Fruit fly (Drosophila melanogaster) whole organism, embryonic: Measurements from ENCODE around the gene yellow-g.

Experiments
- Asciz ChIP-seq: fragments of 200-800 bp; sonication (Bioruptor generic); optimal IDR thresholded peaks from 2 replicates; lab custom pipeline; 2017; ENCODE audit warnings: missing biosample characterization, mild to moderate bottlenecking, missing genetic modification characterization, missing genetic modification reagents
- CG11696 ChIP-seq: fragments of 200-800 bp; sonication (Bioruptor generic); IDR thresholded peaks from 2 replicates; pipeline ENCODE4 v1.3.6; 2022; ENCODE audit warnings: missing biosample characterization, missing genetic modification characterization
- CG1602 ChIP-seq: fragments of 200-800 bp; sonication (Bioruptor generic); optimal IDR thresholded peaks from 3 replicates; lab custom pipeline; 2016; ENCODE audit warnings: missing biosample characterization, missing genetic modification characterization
- CG30020 ChIP-seq: fragments of 200-800 bp; optimal IDR thresholded peaks from 2 replicates; lab custom pipeline; 2019; ENCODE audit warnings: missing biosample characterization, mild to moderate bottlenecking, missing genetic modification characterization, moderate library complexity
- CG31365 ChIP-seq: fragments of 200-800 bp; sonication (Bioruptor generic); optimal IDR thresholded peaks from 2 replicates; lab custom pipeline; 2018; ENCODE audit warnings: missing biosample characterization, mild to moderate bottlenecking, missing genetic modification characterization
- CG5180 ChIP-seq: fragments of 200-800 bp; sonication (Bioruptor generic); optimal IDR thresholded peaks from 3 replicates; lab custom pipeline; 2017; ENCODE audit warnings: missing biosample characterization, missing genetic modification characterization, mild to moderate bottlenecking, moderate library complexity, missing genetic modification reagents
- CG7372 ChIP-seq: fragments of 200-800 bp; sonication (Bioruptor generic); IDR thresholded peaks from 2 replicates; pipeline ENCODE4 v1.3.6; 2022; ENCODE audit warnings: missing biosample characterization, missing genetic modification characterization
- CG7963 ChIP-seq: fragments of 200-800 bp; sonication (Bioruptor generic); IDR thresholded peaks from 3 replicates; pipeline ENCODE4 v1.3.6; 2022; ENCODE audit warnings: missing biosample characterization, missing genetic modification characterization; ENCODE audit not compliant: partially characterized antibody
- CG7987 ChIP-seq: fragments of 200-800 bp; sonication (Bioruptor generic); optimal IDR thresholded peaks from 2 replicates; lab custom pipeline; 2018; ENCODE audit warnings: missing biosample characterization, mild to moderate bottlenecking, missing genetic modification characterization, moderate library complexity
- CG8290 ChIP-seq, 3 experiments: fragments of 200-800 bp; sonication (Bioruptor generic); optimal IDR thresholded peaks; 2 replicates each; lab custom pipeline; 2016 to 2019; ENCODE audit warnings: missing biosample characterization in 3 of 3, missing genetic modification characterization in 3 of 3, mild to moderate bottlenecking in 2 of 3, moderate library complexity in 1 of 3
- CHES-1-like ChIP-seq: fragments of 200-800 bp; sonication (Bioruptor generic); optimal IDR thresholded peaks from 2 replicates; lab custom pipeline; 2016; ENCODE audit warnings: missing biosample characterization, missing genetic modification characterization
- CoRest ChIP-seq: fragments of 200-800 bp; sonication (Bioruptor generic); optimal IDR thresholded peaks from 3 replicates; lab custom pipeline; 2018; ENCODE audit warnings: missing biosample characterization, mild to moderate bottlenecking, missing genetic modification characterization, moderate library complexity
- Drgx ChIP-seq: fragments of 200-800 bp; sonication (Bioruptor generic); IDR thresholded peaks from 2 replicates; pipeline ENCODE4 v1.3.6; 2022; ENCODE audit warnings: missing biosample characterization, missing genetic modification characterization
- Eip74EF ChIP-seq, 2 experiments: fragments of 200-800 bp in 1 of 2; fragments of >200 bp in 1 of 2; sonication (Bioruptor generic) in 1 of 2; optimal IDR thresholded peaks; 2 replicates each; lab custom pipeline; 2017 to 2019; ENCODE audit warnings: missing biosample characterization in 2 of 2, missing genetic modification characterization in 2 of 2, mild to moderate bottlenecking in 1 of 2, moderate library complexity in 1 of 2
- Ets65A ChIP-seq: fragments of 200-800 bp; sonication (Bioruptor generic); peaks from one replicate; lab custom pipeline; 2016; ENCODE audit warnings: missing biosample characterization, missing genetic modification characterization
- GATAe ChIP-seq: fragments of 200-800 bp; sonication (Bioruptor generic); conservative IDR thresholded peaks from 2 replicates; pipeline ENCODE4 v1.3.6; 2022; ENCODE audit warnings: missing biosample characterization, missing genetic modification characterization
- HLHmδ ChIP-seq: fragments of 200-800 bp; sonication (Bioruptor generic); optimal IDR thresholded peaks from 2 replicates; lab custom pipeline; 2018; ENCODE audit warnings: missing biosample characterization, mild to moderate bottlenecking, missing genetic modification characterization, moderate library complexity
- Hr39 ChIP-seq: fragments of >200 bp; optimal IDR thresholded peaks from 2 replicates; lab custom pipeline; 2017
- Kr ChIP-seq: fragments of 200-800 bp; sonication (Bioruptor generic); optimal IDR thresholded peaks from 2 replicates; lab custom pipeline; 2017; ENCODE audit warnings: missing biosample characterization, mild to moderate bottlenecking, missing genetic modification characterization
- Nf-YA ChIP-seq: fragments of 200-800 bp; sonication (Bioruptor generic); IDR thresholded peaks from 2 replicates; pipeline ENCODE4 v1.3.6; 2022; ENCODE audit warnings: missing biosample characterization, missing genetic modification characterization
- Oli ChIP-seq: fragments of 200-800 bp; sonication (Bioruptor generic); optimal IDR thresholded peaks from 2 replicates; lab custom pipeline; 2018; ENCODE audit warnings: missing biosample characterization, mild to moderate bottlenecking, missing genetic modification characterization, moderate library complexity
- Optix ChIP-seq: fragments of 200-800 bp; sonication (Bioruptor generic); IDR thresholded peaks from 3 replicates; pipeline ENCODE4 v1.3.6; 2022; ENCODE audit warnings: missing biosample characterization, missing genetic modification characterization
- Sox100B ChIP-seq: fragments of 200-800 bp; sonication (Bioruptor generic); optimal IDR thresholded peaks from 3 replicates; lab custom pipeline; 2018; ENCODE audit warnings: missing biosample characterization, mild to moderate bottlenecking, missing genetic modification characterization
- Sry-β ChIP-seq: fragments of 200-800 bp; sonication (Bioruptor generic); optimal IDR thresholded peaks from 2 replicates; lab custom pipeline; 2018; ENCODE audit warnings: missing biosample characterization, mild to moderate bottlenecking, missing genetic modification characterization, moderate library complexity
- Tbp ChIP-seq: fragments of >200 bp; optimal IDR thresholded peaks from 2 replicates; lab custom pipeline; 2018; ENCODE audit warnings: missing biosample characterization, missing genetic modification characterization
- ab ChIP-seq: fragments of 200-800 bp; sonication (Bioruptor generic); optimal IDR thresholded peaks from 2 replicates; lab custom pipeline; 2016; ENCODE audit warnings: missing biosample characterization, missing genetic modification characterization
- amos ChIP-seq: fragments of 200-800 bp; sonication (Bioruptor generic); IDR thresholded peaks from 2 replicates; pipeline ENCODE4 v1.3.6; 2022; ENCODE audit warnings: missing biosample characterization, missing genetic modification characterization; ENCODE audit not compliant: partially characterized antibody
- ap ChIP-seq: fragments of 200-800 bp; sonication (Bioruptor generic); IDR thresholded peaks from 2 replicates; pipeline ENCODE4 v1.3.6; 2022; ENCODE audit warnings: missing biosample characterization, missing genetic modification characterization
- az2 ChIP-seq: fragments of 200-800 bp; sonication (Bioruptor generic); optimal IDR thresholded peaks from 3 replicates; lab custom pipeline; 2016; ENCODE audit warnings: missing biosample characterization, missing genetic modification characterization
- cato ChIP-seq: fragments of 200-800 bp; sonication (Bioruptor generic); optimal IDR thresholded peaks from 2 replicates; lab custom pipeline; 2016; ENCODE audit warnings: missing biosample characterization, missing genetic modification characterization, borderline replicate concordance
- crol ChIP-seq: fragments of 200-800 bp; sonication (Bioruptor generic); IDR thresholded peaks from 2 replicates; pipeline ENCODE4 v1.3.6; 2022; ENCODE audit warnings: missing biosample characterization, missing genetic modification characterization
- dimm ChIP-seq: fragments of 200-800 bp; sonication (Bioruptor generic); IDR thresholded peaks from 2 replicates; pipeline ENCODE4 v1.3.6; 2022; ENCODE audit warnings: missing biosample characterization, missing genetic modification characterization
- dmrt11E ChIP-seq: fragments of 200-800 bp; sonication (Bioruptor generic); optimal IDR thresholded peaks from 3 replicates; lab custom pipeline; 2018; ENCODE audit warnings: missing biosample characterization, mild to moderate bottlenecking, missing genetic modification characterization, moderate library complexity
- exex ChIP-seq: fragments of 200-800 bp; sonication (Bioruptor generic); optimal IDR thresholded peaks from 4 replicates; lab custom pipeline; 2018; ENCODE audit warnings: missing biosample characterization, mild to moderate bottlenecking, missing genetic modification characterization, moderate library complexity
- gem ChIP-seq: fragments of 200-800 bp; sonication (Bioruptor generic); optimal IDR thresholded peaks from 2 replicates; lab custom pipeline; 2019; ENCODE audit warnings: missing biosample characterization, mild to moderate bottlenecking, missing genetic modification characterization, moderate library complexity
- gro ChIP-seq: fragments of 200-800 bp; sonication (Bioruptor generic); optimal IDR thresholded peaks from 2 replicates; lab custom pipeline; 2016; ENCODE audit warnings: missing biosample characterization, missing genetic modification characterization
- ham ChIP-seq: fragments of 200-800 bp; sonication (Bioruptor generic); IDR thresholded peaks from 2 replicates; pipeline ENCODE4 v1.3.6; 2022; ENCODE audit warnings: missing biosample characterization, missing genetic modification characterization
- jigr1 ChIP-seq: fragments of 200-800 bp; sonication (Bioruptor generic); IDR thresholded peaks from 3 replicates; pipeline ENCODE4 v1.3.6; 2022; ENCODE audit warnings: missing biosample characterization, missing genetic modification characterization
- ken ChIP-seq: fragments of 200-800 bp; sonication (Bioruptor generic); IDR thresholded peaks from 3 replicates; pipeline ENCODE4 v1.3.6; 2022; ENCODE audit warnings: missing biosample characterization, missing genetic modification characterization
- lilli ChIP-seq: fragments of 200-800 bp; sonication (Bioruptor generic); optimal IDR thresholded peaks from 3 replicates; lab custom pipeline; 2016; ENCODE audit warnings: missing biosample characterization, missing genetic modification characterization
- mld ChIP-seq: fragments of 200-800 bp; sonication (Bioruptor generic); IDR thresholded peaks from 3 replicates; pipeline ENCODE4 v1.3.6; 2022; ENCODE audit warnings: missing biosample characterization, missing genetic modification characterization; ENCODE audit not compliant: partially characterized antibody
- nmo ChIP-seq: fragments of 200-800 bp; sonication (Bioruptor generic); optimal IDR thresholded peaks from 2 replicates; lab custom pipeline; 2018; ENCODE audit warnings: missing biosample characterization, mild to moderate bottlenecking, missing genetic modification characterization, moderate library complexity
- peb ChIP-seq: fragments of 200-800 bp; sonication (Bioruptor generic); IDR thresholded peaks from 2 replicates; pipeline ENCODE4 v1.3.6; 2022; ENCODE audit warnings: missing biosample characterization, missing genetic modification characterization
- sc ChIP-seq, 3 experiments: fragments of >200 bp in 2 of 3; fragments of 200-800 bp in 1 of 3; sonication (Bioruptor generic) in 1 of 3; optimal IDR thresholded peaks; 2 replicates in 2 of 3; 3 replicates in 1 of 3; lab custom pipeline; 2017; ENCODE audit warnings: mild to moderate bottlenecking in 1 of 3, missing biosample characterization in 1 of 3, missing genetic modification characterization in 1 of 3, missing genetic modification reagents in 1 of 3
- schlank ChIP-seq: fragments of 200-800 bp; sonication (Bioruptor generic); optimal IDR thresholded peaks from 2 replicates; lab custom pipeline; 2018; ENCODE audit warnings: missing biosample characterization, mild to moderate bottlenecking, missing genetic modification characterization
- sisA ChIP-seq: fragments of 200-800 bp; sonication (Bioruptor generic); IDR thresholded peaks from 2 replicates; pipeline ENCODE4 v1.3.6; 2022; ENCODE audit warnings: missing biosample characterization, missing genetic modification characterization
- slp2 ChIP-seq: fragments of 200-800 bp; sonication (Bioruptor generic); optimal IDR thresholded peaks from 2 replicates; lab custom pipeline; 2016; ENCODE audit warnings: missing biosample characterization, missing genetic modification characterization
- unpg ChIP-seq: fragments of 200-800 bp; sonication (Bioruptor generic); optimal IDR thresholded peaks from 3 replicates; lab custom pipeline; 2018; ENCODE audit warnings: missing biosample characterization, mild to moderate bottlenecking, missing genetic modification characterization, moderate library complexity
- zen2 ChIP-seq: fragments of 200-800 bp; sonication (Bioruptor generic); IDR thresholded peaks from 3 replicates; pipeline ENCODE4 v1.3.6; 2022; ENCODE audit warnings: missing biosample characterization, missing genetic modification characterization; ENCODE audit not compliant: partially characterized antibody

The yellow-g gene

DNA sequence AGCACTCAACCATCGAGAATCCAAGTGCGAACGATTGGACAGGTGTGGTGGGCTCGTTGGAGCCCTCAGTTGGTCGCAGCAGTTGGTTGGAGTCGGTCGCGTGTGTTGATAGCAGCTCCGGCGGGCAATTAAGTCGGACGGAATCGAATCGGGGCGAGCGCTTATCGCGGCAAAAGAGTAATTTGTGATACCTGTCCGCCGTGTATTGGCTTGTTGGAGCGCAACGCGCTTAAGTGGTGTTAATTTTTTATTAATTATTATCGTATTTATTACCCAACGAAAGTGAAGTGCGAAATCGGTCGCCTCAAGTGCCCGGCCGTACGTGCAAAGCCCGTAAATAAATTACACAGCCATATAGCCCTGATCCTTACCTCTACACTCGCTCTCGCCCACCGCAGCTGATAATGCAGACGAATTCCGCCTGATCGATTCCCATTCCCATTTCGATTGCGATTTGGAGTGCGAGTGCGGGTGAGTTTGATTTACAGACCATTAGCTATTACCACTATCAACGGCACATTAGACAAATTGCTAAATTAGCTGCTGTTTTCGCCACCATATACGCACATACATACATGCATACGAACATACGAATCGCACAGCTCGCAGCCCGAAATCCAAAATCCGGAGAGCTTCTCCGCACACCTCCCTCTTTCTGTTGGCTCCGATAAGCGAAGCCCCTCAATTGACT is 34.9 kb downstream of the yellow-g start, which contains the start of gene ACXD (continued):
- no peak for TF ChIP-seq ham (GFP tag; lab: Robert Waterston, UW)
- no peak for TF ChIP-seq Sry-β (GFP tag; lab: Kevin White, UChicago)
- no peak for TF ChIP-seq jigr1 (GFP tag; lab: Robert Waterston, UW)
- peak; percentile 71 for TF ChIP-seq CG5180 (GFP tag; lab: Kevin White, UChicago)
- no peak for TF ChIP-seq Optix
- no peak for TF ChIP-seq ab (GFP tag; lab: Kevin White, UChicago)
- no peak for TF ChIP-seq CG30020 (tag; lab: Kevin White, UChicago)
- TF ChIP-seq CHES-1-like (GFP tag; lab: Kevin White, UChicago) = no peak
- no peak for TF ChIP-seq CG8290 (GFP tag; optimal IDR thresholded peaks at IDR 0.05; lab: Kevin White, UChicago)
- no peak for TF ChIP-seq CG8290 (tag; optimal IDR thresholded peaks at IDR 0.05; lab: Kevin White, UChicago)
- TF ChIP-seq Nf-YA = 0 out of 2 replicates have a peak, but pooled peaks have one; percentile 27
- TF ChIP-seq lilli (GFP tag; lab: Kevin White, UChicago) = no peak
- TF ChIP-seq CoRest (tag; lab: Kevin White, UChicago) = no peak
- TF ChIP-seq CG7963 = 0 out of 3 replicates have a peak, but pooled peaks have one; percentile 20
- TF ChIP-seq CG7372 (GFP tag; lab: Robert Waterston, UW) = no peak
- TF ChIP-seq dmrt11E (tag; lab: Kevin White, UChicago) = no peak
- TF ChIP-seq CG11696 = no peak
- no peak for TF ChIP-seq slp2
- no peak for TF ChIP-seq HLHmδ (GFP tag; lab: Kevin White, UChicago)
- no peak for TF ChIP-seq az2 (GFP tag; lab: Kevin White, UChicago)
- no peak for TF ChIP-seq sc (optimal IDR thresholded peaks at IDR 0.05; lab: Kevin White, UChicago)
- no peak for TF ChIP-seq sc (GFP tag; optimal IDR thresholded peaks at IDR 0.05; lab: Kevin White, UChicago)
- TF ChIP-seq Drgx (GFP tag; lab: Robert Waterston, UW) = no peak
- TF ChIP-seq gem = no peak
- TF ChIP-seq peb = no peak
- no peak for TF ChIP-seq nmo (GFP tag; lab: Kevin White, UChicago)
- no peak for TF ChIP-seq zen2 (GFP tag; lab: Robert Waterston, UW)
- TF ChIP-seq Eip74EF (GFP tag; optimal IDR thresholded peaks at IDR 0.05; lab: Kevin White, UChicago) = no peak
- TF ChIP-seq Sox100B (GFP tag; lab: Kevin White, UChicago) = no peak
- no peak for TF ChIP-seq Hr39 (lab: Kevin White, UChicago)
- no peak for TF ChIP-seq Asciz (GFP tag; lab: Kevin White, UChicago)
- no peak for TF ChIP-seq dimm (GFP tag; lab: Robert Waterston, UW)
- TF ChIP-seq CG31365 (tag; lab: Kevin White, UChicago) = no peak
- TF ChIP-seq Oli (tag; lab: Kevin White, UChicago) = no peak
- TF ChIP-seq Tbp (GFP tag; lab: Kevin White, UChicago) = no peak
- no peak for TF ChIP-seq Kr (GFP tag; lab: Kevin White, UChicago)
- TF ChIP-seq CG7987 (GFP tag; lab: Kevin White, UChicago) = no peak
- TF ChIP-seq amos (GFP tag; lab: Robert Waterston, UW) = no peak
- no peak for TF ChIP-seq cato (GFP tag; lab: Kevin White, UChicago)
- TF ChIP-seq schlank = no peak
- 0 out of 2 replicates have a peak, but pooled peaks have one; percentile 14 for TF ChIP-seq crol (GFP tag; lab: Robert Waterston, UW)
- no peak for TF ChIP-seq sisA (GFP tag; lab: Robert Waterston, UW)
- TF ChIP-seq Ets65A (GFP tag; lab: Kevin White, UChicago) = peak; percentile 28
- TF ChIP-seq ken (GFP tag; lab: Robert Waterston, UW) = no peak
- TF ChIP-seq exex (tag; lab: Kevin White, UChicago) = peak; percentile 95
- no peak for TF ChIP-seq ap (GFP tag; lab: Robert Waterston, UW)
- TF ChIP-seq mld (GFP tag; lab: Robert Waterston, UW) = no peak
- no peak for TF ChIP-seq unpg
- TF ChIP-seq gro = no peak
- no peak for TF ChIP-seq CG1602 (GFP tag; lab: Kevin White, UChicago)
- peak; percentile 66 for TF ChIP-seq GATAe (GFP tag; lab: Robert Waterston, UW)
